Worm (Caenorhabditis elegans) whole organism, L1 larva: ENCODE measurements around the gene C04E6.12.

Experiments
- C04F5.9 ChIP-seq: sonication (generic microtip); optimal IDR thresholded peaks from 2 replicates; lab custom pipeline; 2016; ENCODE audit warnings: missing genetic modification characterization, missing compliant biosample characterization
- Y116A8C.19 ChIP-seq: sonication (generic microtip); optimal IDR thresholded peaks from 2 replicates; lab custom pipeline; 2016; ENCODE audit warnings: missing compliant biosample characterization, missing genetic modification characterization, borderline replicate concordance
- alr-1 ChIP-seq: fragments of 200-800 bp; sonication (Bioruptor generic); optimal IDR thresholded peaks from 2 replicates; lab custom pipeline; 2018; ENCODE audit warnings: borderline replicate concordance, mild to moderate bottlenecking, missing genetic modification characterization, missing compliant biosample characterization
- aly-2 ChIP-seq: fragments of 150-350 bp; optimal IDR thresholded peaks from 2 replicates; lab custom pipeline; 2014; ENCODE audit warnings: missing biosample characterization, missing genetic modification characterization
- ceh-63 ChIP-seq: fragments of 200-800 bp; sonication (Bioruptor generic); optimal IDR thresholded peaks from 2 replicates; lab custom pipeline; 2018; ENCODE audit warnings: mild to moderate bottlenecking, missing genetic modification characterization, missing compliant biosample characterization
- ceh-8 ChIP-seq: fragments of 200-800 bp; sonication (Bioruptor generic); optimal IDR thresholded peaks from 2 replicates; lab custom pipeline; 2018; ENCODE audit warnings: mild to moderate bottlenecking, missing genetic modification characterization, moderate library complexity, missing compliant biosample characterization
- ceh-82 ChIP-seq, 3 experiments: fragments of 150-350 bp in 1 of 3; sonication (generic microtip) in 2 of 3; optimal IDR thresholded peaks; 2 replicates each; lab custom pipeline; 2014 to 2017; ENCODE audit warnings: missing biosample characterization in 3 of 3, missing genetic modification characterization in 3 of 3
- ceh-88 ChIP-seq: fragments of 200-800 bp; sonication (Bioruptor generic); IDR thresholded peaks from 2 replicates; pipeline ENCODE4 v1.3.6; 2022; ENCODE audit warnings: missing genetic modification characterization, missing compliant biosample characterization
- ceh-90 ChIP-seq: sonication (generic microtip); optimal IDR thresholded peaks from 2 replicates; lab custom pipeline; 2016; ENCODE audit warnings: missing genetic modification characterization, missing compliant biosample characterization
- ces-1 ChIP-seq: fragments of 150-350 bp; optimal IDR thresholded peaks from 2 replicates; lab custom pipeline; 2014; ENCODE audit warnings: missing biosample characterization, missing genetic modification reagents, missing genetic modification characterization
- dpl-1 ChIP-seq, 3 experiments: fragments of 150-350 bp in 2 of 3; sonication (generic microtip) in 1 of 3; optimal IDR thresholded peaks; 2 replicates each; lab custom pipeline; 2014 to 2017; ENCODE audit warnings: missing biosample characterization in 3 of 3, missing genetic modification characterization in 3 of 3, missing genetic modification reagents in 3 of 3
- dsc-1 ChIP-seq: sonication (generic microtip); optimal IDR thresholded peaks from 2 replicates; lab custom pipeline; 2016; ENCODE audit warnings: mild to moderate bottlenecking, missing genetic modification characterization, missing compliant biosample characterization
- egl-13 ChIP-seq: sonication (generic microtip); optimal IDR thresholded peaks from 2 replicates; lab custom pipeline; 2016; ENCODE audit warnings: missing genotype, missing genetic modification reagents, missing genetic modification characterization, missing compliant biosample characterization
- egl-27 ChIP-seq, 2 experiments: fragments of 150-350 bp in 1 of 2; sonication (generic microtip); optimal IDR thresholded peaks; 3 replicates each; lab custom pipeline; 2017 to 2018; ENCODE audit warnings: missing biosample characterization in 2 of 2, missing genetic modification characterization in 2 of 2, missing genetic modification reagents in 2 of 2
- elt-2 ChIP-seq: sonication (generic microtip); optimal IDR thresholded peaks from 2 replicates; lab custom pipeline; 2016; ENCODE audit warnings: missing genetic modification characterization, mild to moderate bottlenecking, inconsistent platforms, missing compliant biosample characterization, missing genetic modification reagents
- elt-3 ChIP-seq, 6 experiments: fragments of 150-350 bp in 1 of 6; sonication (generic microtip); optimal IDR thresholded peaks; 2 replicates each; lab custom pipeline; 2017 to 2018; ENCODE audit warnings: missing biosample characterization in 6 of 6, missing genetic modification characterization in 6 of 6, inconsistent platforms in 1 of 6
- ets-5 ChIP-seq: fragments of 200-800 bp; sonication (Bioruptor generic); IDR thresholded peaks from 2 replicates; pipeline ENCODE4 v1.3.6; 2022; ENCODE audit warnings: missing genetic modification characterization, missing compliant biosample characterization
- fkh-4 ChIP-seq: sonication (generic microtip); optimal IDR thresholded peaks from 2 replicates; lab custom pipeline; 2016; ENCODE audit warnings: missing compliant biosample characterization, missing genetic modification characterization, borderline replicate concordance
- fos-1 ChIP-seq: fragments of 150-350 bp; optimal IDR thresholded peaks from 2 replicates; lab custom pipeline; 2014; ENCODE audit warnings: missing biosample characterization, missing genetic modification characterization
- grh-1 ChIP-seq: fragments of 200-800 bp; sonication (Bioruptor generic); IDR thresholded peaks from 2 replicates; pipeline ENCODE4 v1.3.6; 2022; ENCODE audit warnings: missing genetic modification reagents, missing genetic modification characterization, missing compliant biosample characterization
- hlh-17 ChIP-seq: fragments of 200-800 bp; sonication (Bioruptor generic); optimal IDR thresholded peaks from 2 replicates; lab custom pipeline; 2018; ENCODE audit warnings: missing genetic modification characterization, mild to moderate bottlenecking, missing compliant biosample characterization, moderate library complexity, borderline replicate concordance
- hpl-2 ChIP-seq: fragments of 150-350 bp; optimal IDR thresholded peaks from 2 replicates; lab custom pipeline; 2014; ENCODE audit warnings: missing biosample characterization, missing genetic modification reagents, missing genetic modification characterization
- irx-1 ChIP-seq: sonication (generic microtip); optimal IDR thresholded peaks from 2 replicates; lab custom pipeline; 2016; ENCODE audit warnings: missing genetic modification characterization, missing compliant biosample characterization
- isw-1 ChIP-seq: fragments of 200-800 bp; sonication (Bioruptor generic); IDR thresholded peaks from 2 replicates; pipeline ENCODE4 v1.3.6; 2022; ENCODE audit warnings: missing genetic modification characterization, missing compliant biosample characterization
- lin-13 ChIP-seq: fragments of 150-350 bp; optimal IDR thresholded peaks from 2 replicates; lab custom pipeline; 2014; ENCODE audit warnings: missing biosample characterization, missing genetic modification reagents, missing genetic modification characterization
- lin-15B ChIP-seq: fragments of 150-350 bp; sonication (generic microtip); optimal IDR thresholded peaks from 3 replicates; lab custom pipeline; 2014; ENCODE audit warnings: missing biosample characterization, missing genetic modification characterization
- lin-35 ChIP-seq, 2 experiments: fragments of 150-350 bp; optimal IDR thresholded peaks; 2 replicates each; lab custom pipeline; 2014; ENCODE audit warnings: missing biosample characterization in 2 of 2, missing genetic modification characterization in 2 of 2, missing genetic modification reagents in 2 of 2
- lin-39 ChIP-seq: fragments of 150-350 bp; optimal IDR thresholded peaks from 2 replicates; lab custom pipeline; 2014; ENCODE audit warnings: missing biosample characterization, missing genetic modification reagents, missing genetic modification characterization
- lir-3 ChIP-seq: sonication (generic microtip); optimal IDR thresholded peaks from 2 replicates; lab custom pipeline; 2016; ENCODE audit warnings: mild to moderate bottlenecking, missing genetic modification characterization, moderate library complexity, missing compliant biosample characterization; ENCODE audit not compliant: poor library complexity
- mdl-1 ChIP-seq, 2 experiments: fragments of 150-350 bp; optimal IDR thresholded peaks; 2 replicates each; lab custom pipeline; 2014 to 2017; ENCODE audit warnings: missing biosample characterization in 2 of 2, missing genetic modification characterization in 2 of 2, inconsistent platforms in 1 of 2
- mef-2 ChIP-seq: fragments of 150-350 bp; optimal IDR thresholded peaks from 2 replicates; lab custom pipeline; 2014; ENCODE audit warnings: missing biosample characterization, missing genetic modification characterization
- mep-1 ChIP-seq: fragments of 150-350 bp; optimal IDR thresholded peaks from 2 replicates; lab custom pipeline; 2014; ENCODE audit warnings: missing biosample characterization, missing genetic modification characterization
- nhr-11 ChIP-seq: fragments of 150-350 bp; optimal IDR thresholded peaks from 2 replicates; lab custom pipeline; 2014; ENCODE audit warnings: missing biosample characterization, missing genetic modification characterization
- nhr-12 ChIP-seq: sonication (generic microtip); optimal IDR thresholded peaks from 2 replicates; lab custom pipeline; 2017; ENCODE audit warnings: missing biosample characterization, missing genetic modification characterization
- nhr-19 ChIP-seq: fragments of 200-800 bp; sonication (Bioruptor generic); conservative IDR thresholded peaks from 2 replicates; pipeline ENCODE4 v1.3.6; 2022; ENCODE audit warnings: missing genetic modification characterization, missing compliant biosample characterization
- nhr-20 ChIP-seq: sonication (generic microtip); optimal IDR thresholded peaks from 2 replicates; lab custom pipeline; 2016; ENCODE audit warnings: mild to moderate bottlenecking, missing genetic modification characterization, missing compliant biosample characterization
- nhr-47 ChIP-seq: sonication (generic microtip); optimal IDR thresholded peaks from 2 replicates; lab custom pipeline; 2016; ENCODE audit warnings: mild to moderate bottlenecking, missing genetic modification characterization, moderate library complexity, missing compliant biosample characterization
- nhr-71 ChIP-seq: sonication (generic microtip); optimal IDR thresholded peaks from 2 replicates; lab custom pipeline; 2016; ENCODE audit warnings: mild to moderate bottlenecking, missing genetic modification characterization, moderate library complexity, missing compliant biosample characterization
- nhr-76 ChIP-seq: sonication (generic microtip); optimal IDR thresholded peaks from 2 replicates; lab custom pipeline; 2017; ENCODE audit warnings: missing biosample characterization, missing genetic modification characterization
- nhr-77 ChIP-seq: fragments of 150-350 bp; optimal IDR thresholded peaks from 2 replicates; lab custom pipeline; 2014; ENCODE audit warnings: missing biosample characterization, missing genetic modification characterization
- nhr-84 ChIP-seq: sonication (generic microtip); optimal IDR thresholded peaks from 2 replicates; lab custom pipeline; 2017; ENCODE audit warnings: missing biosample characterization, missing genetic modification characterization
- nhr-85 ChIP-seq: sonication (generic microtip); peaks from one replicate; lab custom pipeline; 2016; ENCODE audit warnings: missing genetic modification characterization, inconsistent platforms, missing compliant biosample characterization
- pax-3 ChIP-seq: fragments of 200-800 bp; sonication (Bioruptor generic); optimal IDR thresholded peaks from 2 replicates; lab custom pipeline; 2018; ENCODE audit warnings: mild to moderate bottlenecking, missing genetic modification characterization, moderate library complexity, missing compliant biosample characterization
- snu-23 ChIP-seq: sonication (generic microtip); optimal IDR thresholded peaks from 2 replicates; lab custom pipeline; 2016; ENCODE audit warnings: missing genetic modification characterization, missing compliant biosample characterization
- sox-4 ChIP-seq: sonication (generic microtip); optimal IDR thresholded peaks from 2 replicates; lab custom pipeline; 2016; ENCODE audit warnings: missing genetic modification characterization, missing compliant biosample characterization
- sptf-1 ChIP-seq: fragments of 150-350 bp; optimal IDR thresholded peaks from 2 replicates; lab custom pipeline; 2014; ENCODE audit warnings: missing biosample characterization, missing genetic modification characterization
- swsn-7 ChIP-seq: sonication (generic microtip); optimal IDR thresholded peaks from 2 replicates; lab custom pipeline; 2016; ENCODE audit warnings: missing genetic modification characterization, missing compliant biosample characterization
- unc-62 ChIP-seq: fragments of 150-350 bp; optimal IDR thresholded peaks from 2 replicates; lab custom pipeline; 2014; ENCODE audit warnings: missing biosample characterization, missing genetic modification reagents, missing genetic modification characterization
- unc-98 ChIP-seq: fragments of 200-800 bp; sonication (Bioruptor generic); IDR thresholded peaks from 2 replicates; pipeline ENCODE4 v1.3.6; 2022; ENCODE audit warnings: missing genetic modification characterization, missing compliant biosample characterization
- vab-15 ChIP-seq: sonication (generic microtip); optimal IDR thresholded peaks from 2 replicates; lab custom pipeline; 2017; ENCODE audit warnings: missing genotype, mild to moderate bottlenecking, missing genetic modification characterization, missing compliant biosample characterization
- xbp-1 ChIP-seq: sonication (generic microtip); optimal IDR thresholded peaks from 2 replicates; lab custom pipeline; 2016; ENCODE audit warnings: missing genetic modification characterization, missing compliant biosample characterization
- zag-1 ChIP-seq: fragments of 150-350 bp; optimal IDR thresholded peaks from 2 replicates; lab custom pipeline; 2014; ENCODE audit warnings: missing biosample characterization, missing genetic modification characterization

C04E6.12 gene

DNA sequence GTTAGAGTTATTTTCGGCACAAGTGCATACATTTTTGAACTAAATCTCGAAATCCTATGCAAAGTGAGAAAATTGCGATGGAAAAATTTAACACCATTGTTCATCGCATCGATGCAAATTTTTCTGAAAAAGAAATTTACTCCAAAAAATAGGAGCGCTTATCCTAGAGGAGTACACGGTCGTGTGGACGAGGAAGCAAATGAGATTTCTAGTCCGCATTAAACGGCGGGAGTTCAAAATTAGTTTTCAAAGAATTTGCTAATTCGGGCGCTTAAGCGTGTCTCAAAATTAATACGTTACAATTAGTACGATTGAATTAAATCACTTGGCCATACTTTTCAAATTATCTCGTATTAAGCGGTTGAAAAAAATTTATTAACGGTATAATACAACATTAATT lies 2.1 kb downstream of the C04E6.12 start, which contains the start of gene lrpr-1:
Gene lrpr-1, minus strand, starts transcription at position 185 of the 400 bp plus-strand sequence.
- TF ChIP-seq ceh-82 (tag; optimal IDR thresholded peaks at IDR 0.05; lab: Kevin White, UChicago) = peak; percentile 71 to 82 (median 78)
- peak; percentile 97 for TF ChIP-seq pax-3 (tag; lab: Kevin White, UChicago)
- TF ChIP-seq xbp-1 (tag; lab: Kevin White, UChicago) = peak; percentile 96
- TF ChIP-seq nhr-11 (tag; lab: Kevin White, UChicago) = peak; percentile 71
- peak; percentile 77 for TF ChIP-seq ceh-8 (GFP tag; lab: Kevin White, UChicago)
- TF ChIP-seq ets-5 (GFP tag; lab: Robert Waterston, UW) = no peak
- TF ChIP-seq snu-23 = peak; percentile 92
- no peak for TF ChIP-seq ces-1 (GFP tag; lab: Kevin White, UChicago)
- TF ChIP-seq hpl-2 (GFP tag; lab: Kevin White, UChicago) = no peak
- no peak for TF ChIP-seq nhr-76 (tag; lab: Kevin White, UChicago)
- peak; percentile 93 for TF ChIP-seq swsn-7
- peak; percentile 97 for TF ChIP-seq nhr-47 (tag; lab: Kevin White, UChicago)
- TF ChIP-seq lin-15B (tag; lab: Kevin White, UChicago) = peak; percentile 56
- peak; percentile 71; the same call in 1 of the 2 replicates for TF ChIP-seq ceh-88 (GFP tag; lab: Robert Waterston, UW)
- no peak for TF ChIP-seq egl-27 (tag; optimal IDR thresholded peaks at IDR 0.05; lab: Kevin White, UChicago)
- TF ChIP-seq alr-1 (tag; lab: Kevin White, UChicago) = no peak
- TF ChIP-seq elt-2 (tag; lab: Kevin White, UChicago) = peak; percentile 89
- no peak for TF ChIP-seq mef-2 (tag; lab: Kevin White, UChicago)
- TF ChIP-seq vab-15 (tag; lab: Kevin White, UChicago) = peak; percentile 43
- peak; percentile 36 for TF ChIP-seq nhr-77 (tag; lab: Kevin White, UChicago)
- TF ChIP-seq zag-1 (tag; lab: Kevin White, UChicago) = no peak
- TF ChIP-seq lin-39 (tag; lab: Kevin White, UChicago) = peak; percentile 69
- peak; percentile 71 for TF ChIP-seq hlh-17 (GFP tag; lab: Kevin White, UChicago)
- TF ChIP-seq fos-1 (tag; lab: Kevin White, UChicago) = peak; percentile 59
- TF ChIP-seq elt-3 (tag; optimal IDR thresholded peaks at IDR 0.05; lab: Kevin White, UChicago) = peak in 2 of 6 experiments; percentile 16 to 35
- peak; percentile 97 to 99 (median 98) for TF ChIP-seq dpl-1 (GFP tag; optimal IDR thresholded peaks at IDR 0.05; lab: Kevin White, UChicago)
- peak; percentile 92 for TF ChIP-seq ceh-63 (GFP tag; lab: Kevin White, UChicago)
- peak; percentile 93 for TF ChIP-seq nhr-20 (tag; lab: Kevin White, UChicago)
- TF ChIP-seq fkh-4 = peak; percentile 100
- TF ChIP-seq C04F5.9 (tag; lab: Kevin White, UChicago) = peak; percentile 94
- peak; percentile 99 for TF ChIP-seq lin-35 (GFP tag; optimal IDR thresholded peaks at IDR 0.05; lab: Kevin White, UChicago)
- peak; percentile 96 for TF ChIP-seq egl-13 (tag; lab: Kevin White, UChicago)
- TF ChIP-seq aly-2 (tag; lab: Kevin White, UChicago) = peak; percentile 68
- peak; percentile 86 for TF ChIP-seq isw-1 (GFP tag; lab: Robert Waterston, UW)
- TF ChIP-seq unc-98 (GFP tag; lab: Robert Waterston, UW) = peak; percentile 92
- peak in 1 of 2 experiments; percentile 68 for TF ChIP-seq mdl-1 (tag; optimal IDR thresholded peaks at IDR 0.05; lab: Kevin White, UChicago)
- peak; percentile 96 for TF ChIP-seq nhr-71 (tag; lab: Kevin White, UChicago)
- peak; percentile 98 for TF ChIP-seq nhr-85 (tag; lab: Kevin White, UChicago)
- TF ChIP-seq lin-13 (GFP tag; lab: Kevin White, UChicago) = peak; percentile 71
- TF ChIP-seq mep-1 (tag; lab: Kevin White, UChicago) = peak; percentile 72
- peak; percentile 98 for TF ChIP-seq irx-1 (tag; lab: Kevin White, UChicago)
- no peak for TF ChIP-seq unc-62
- TF ChIP-seq nhr-84 = no peak
- peak; percentile 99 for TF ChIP-seq ceh-90 (tag; lab: Kevin White, UChicago)
- TF ChIP-seq lir-3 (tag; lab: Kevin White, UChicago) = peak; percentile 98
- no peak for TF ChIP-seq nhr-12 (tag; lab: Kevin White, UChicago)
- TF ChIP-seq dsc-1 (tag; lab: Kevin White, UChicago) = peak; percentile 98
- peak; percentile 98 for TF ChIP-seq sox-4 (tag; lab: Kevin White, UChicago)
- peak; percentile 96 for TF ChIP-seq Y116A8C.19
- peak; percentile 93 for TF ChIP-seq nhr-19 (GFP tag; lab: Robert Waterston, UW)
- peak; percentile 88 for TF ChIP-seq grh-1 (GFP tag; lab: Robert Waterston, UW)
- TF ChIP-seq sptf-1 (tag; lab: Kevin White, UChicago) = no peak
